Worm (Caenorhabditis elegans): ENCODE measurements around the gene fbxc-18.

- TF ChIP-seq jun-1 (tag; optimal IDR thresholded peaks at IDR 0.05) (no peak), zag-1 (tag; optimal IDR thresholded peaks at IDR 0.05) (no peak)
Measured at ce11 chrII:915780-916179, 51.1 kb downstream of the fbxc-18 start, which contains the start of gene fbxc-29.
